Fruit fly (Drosophila melanogaster) whole organism, wandering third instar larva: Measurements from ENCODE around the gene CG32483.
A peak's percentile ranks its signal among the peaks of the same experiment; 100 is the strongest.

Experiments used
- Abd-B ChIP-seq: fragments of >200 bp; optimal IDR thresholded peaks from 2 replicates; lab custom pipeline; 2017; ENCODE audit warnings: missing biosample characterization, missing genetic modification characterization
- CG32264 ChIP-seq: fragments of 200-800 bp; sonication (Bioruptor generic); optimal IDR thresholded peaks from 2 replicates; lab custom pipeline; 2016; ENCODE audit warnings: missing biosample characterization, missing genetic modification characterization
- CG9705 ChIP-seq: fragments of 200-800 bp; sonication (Bioruptor generic); optimal IDR thresholded peaks from 2 replicates; lab custom pipeline; 2018; ENCODE audit warnings: missing biosample characterization, mild to moderate bottlenecking, missing genetic modification characterization
- Dfd ChIP-seq: fragments of >200 bp; optimal IDR thresholded peaks from 2 replicates; lab custom pipeline; 2017; ENCODE audit warnings: missing biosample characterization, missing genetic modification characterization
- HLH106 ChIP-seq: fragments of 200-800 bp; optimal IDR thresholded peaks from 3 replicates; lab custom pipeline; 2019; ENCODE audit warnings: missing biosample characterization, mild to moderate bottlenecking, missing genetic modification characterization, moderate library complexity
- Hnf4 ChIP-seq: fragments of 200-800 bp; sonication (Bioruptor generic); optimal IDR thresholded peaks from 2 replicates; lab custom pipeline; 2016; ENCODE audit warnings: missing biosample characterization, mild to moderate bottlenecking, missing genetic modification characterization
- Hr78 ChIP-seq: fragments of >200 bp; optimal IDR thresholded peaks from 2 replicates; lab custom pipeline; 2017; ENCODE audit warnings: missing biosample characterization, missing genetic modification characterization
- Hr83 ChIP-seq: fragments of 200-300 bp; sonication (Bioruptor generic); optimal IDR thresholded peaks from 2 replicates; lab custom pipeline; 2016; ENCODE audit warnings: missing biosample characterization, mild to moderate bottlenecking, missing genetic modification characterization, moderate library complexity; ENCODE audit not compliant: poor library complexity, severe bottlenecking
- Jra ChIP-seq: sonication (Bioruptor generic); optimal IDR thresholded peaks from 2 replicates; lab custom pipeline; 2016; ENCODE audit warnings: missing biosample characterization, missing genetic modification characterization
- Mio ChIP-seq: sonication (Bioruptor generic); optimal IDR thresholded peaks from 2 replicates; lab custom pipeline; 2016; ENCODE audit warnings: missing biosample characterization, missing genetic modification characterization
- Myc ChIP-seq: fragments of >200 bp; optimal IDR thresholded peaks from 2 replicates; lab custom pipeline; 2017
- N ChIP-seq: fragments of >200 bp; optimal IDR thresholded peaks from 2 replicates; lab custom pipeline; 2018; ENCODE audit warnings: missing biosample characterization, missing external identifiers, missing genetic modification characterization
- OdsH ChIP-seq: fragments of 200-800 bp; sonication (Bioruptor generic); optimal IDR thresholded peaks from 2 replicates; lab custom pipeline; 2016; ENCODE audit warnings: missing biosample characterization, mild to moderate bottlenecking, missing genetic modification characterization
- Rel ChIP-seq, 2 experiments: fragments of 200-800 bp; sonication (Bioruptor generic) in 1 of 2; optimal IDR thresholded peaks; 2 replicates in 1 of 2; 3 replicates in 1 of 2; lab custom pipeline; 2016 to 2019; ENCODE audit warnings: mild to moderate bottlenecking in 2 of 2, missing biosample characterization in 2 of 2, missing genetic modification characterization in 2 of 2, moderate library complexity in 1 of 2
- Vsx2 ChIP-seq: fragments of 200-300, 225-300 bp; sonication (Bioruptor generic); optimal IDR thresholded peaks from 2 replicates; lab custom pipeline; 2018; ENCODE audit warnings: missing biosample characterization, missing genetic modification characterization; ENCODE audit not compliant: partially characterized antibody
- br ChIP-seq: fragments of 200-800 bp; sonication (Bioruptor generic); optimal IDR thresholded peaks from 2 replicates; lab custom pipeline; 2016; ENCODE audit warnings: missing biosample characterization, missing genetic modification characterization
- dl ChIP-seq, 2 experiments: fragments of 175-275, 200-275 bp in 1 of 2; fragments of 200-275 bp in 1 of 2; sonication (Bioruptor generic); optimal IDR thresholded peaks; lab custom pipeline; 2018; ENCODE audit warnings: mild to moderate bottlenecking in 2 of 2, missing biosample characterization in 2 of 2, missing genetic modification characterization in 2 of 2, moderate library complexity in 2 of 2; ENCODE audit not compliant: partially characterized antibody in 2 of 2, insufficient read depth in 1 of 2
- dmrt93B ChIP-seq: fragments of 200-800 bp; sonication (Bioruptor generic); optimal IDR thresholded peaks from 2 replicates; lab custom pipeline; 2018; ENCODE audit warnings: missing biosample characterization, mild to moderate bottlenecking, missing genetic modification characterization
- dsf ChIP-seq: sonication (Bioruptor generic); optimal IDR thresholded peaks from 2 replicates; lab custom pipeline; 2016; ENCODE audit warnings: missing biosample characterization, missing genetic modification characterization, borderline replicate concordance
- ey ChIP-seq: fragments of 200-800 bp; sonication (Bioruptor generic); optimal IDR thresholded peaks from 2 replicates; lab custom pipeline; 2016; ENCODE audit warnings: missing biosample characterization, missing genetic modification characterization
- foxo ChIP-seq, 2 experiments: fragments of 200-800 bp; sonication (Bioruptor generic); optimal IDR thresholded peaks; 2 replicates in 1 of 2; 3 replicates in 1 of 2; lab custom pipeline; 2016 to 2017; ENCODE audit warnings: missing biosample characterization in 2 of 2, missing genetic modification characterization in 2 of 2
- h ChIP-seq: fragments of 200-800 bp; sonication (Bioruptor generic); optimal IDR thresholded peaks from 3 replicates; lab custom pipeline; 2016; ENCODE audit warnings: missing biosample characterization, mild to moderate bottlenecking, missing genetic modification characterization
- jim ChIP-seq: fragments of 175-275, 200-325 bp; sonication (Bioruptor generic); optimal IDR thresholded peaks from 2 replicates; lab custom pipeline; 2016; ENCODE audit warnings: missing biosample characterization, mild to moderate bottlenecking, missing genetic modification characterization
- lola ChIP-seq: fragments of >200 bp; optimal IDR thresholded peaks from 2 replicates; lab custom pipeline; 2017; ENCODE audit warnings: missing biosample characterization, missing genetic modification characterization
- pan ChIP-seq: fragments of >200 bp; optimal IDR thresholded peaks from 2 replicates; lab custom pipeline; 2017
- psq ChIP-seq: fragments of 200-800 bp; sonication (Bioruptor generic); optimal IDR thresholded peaks from 3 replicates; lab custom pipeline; 2017; ENCODE audit warnings: missing biosample characterization, mild to moderate bottlenecking, missing genetic modification characterization, moderate library complexity
- rgr ChIP-seq: fragments of 200-800 bp; sonication (Bioruptor generic); optimal IDR thresholded peaks from 3 replicates; lab custom pipeline; 2016; ENCODE audit warnings: missing biosample characterization, mild to moderate bottlenecking, missing genetic modification characterization
- sage ChIP-seq: fragments of 200-800 bp; sonication (Bioruptor generic); optimal IDR thresholded peaks from 2 replicates; lab custom pipeline; 2016; ENCODE audit warnings: missing biosample characterization, mild to moderate bottlenecking, missing genetic modification characterization
- sv ChIP-seq: fragments of 200-800 bp; sonication (Bioruptor generic); optimal IDR thresholded peaks from 3 replicates; lab custom pipeline; 2016; ENCODE audit warnings: missing biosample characterization, missing genetic modification characterization
- tai ChIP-seq: sonication (Bioruptor generic); optimal IDR thresholded peaks from 2 replicates; lab custom pipeline; 2016; ENCODE audit warnings: missing biosample characterization, missing genetic modification characterization
- usp ChIP-seq: fragments of >200 bp; optimal IDR thresholded peaks from 2 replicates; lab custom pipeline; 2017; ENCODE audit warnings: missing biosample characterization, missing genetic modification characterization
- woc ChIP-seq: sonication (Bioruptor generic); optimal IDR thresholded peaks from 2 replicates; lab custom pipeline; 2016; ENCODE audit warnings: missing biosample characterization, mild to moderate bottlenecking, missing genetic modification characterization

CG32483 gene

DNA sequence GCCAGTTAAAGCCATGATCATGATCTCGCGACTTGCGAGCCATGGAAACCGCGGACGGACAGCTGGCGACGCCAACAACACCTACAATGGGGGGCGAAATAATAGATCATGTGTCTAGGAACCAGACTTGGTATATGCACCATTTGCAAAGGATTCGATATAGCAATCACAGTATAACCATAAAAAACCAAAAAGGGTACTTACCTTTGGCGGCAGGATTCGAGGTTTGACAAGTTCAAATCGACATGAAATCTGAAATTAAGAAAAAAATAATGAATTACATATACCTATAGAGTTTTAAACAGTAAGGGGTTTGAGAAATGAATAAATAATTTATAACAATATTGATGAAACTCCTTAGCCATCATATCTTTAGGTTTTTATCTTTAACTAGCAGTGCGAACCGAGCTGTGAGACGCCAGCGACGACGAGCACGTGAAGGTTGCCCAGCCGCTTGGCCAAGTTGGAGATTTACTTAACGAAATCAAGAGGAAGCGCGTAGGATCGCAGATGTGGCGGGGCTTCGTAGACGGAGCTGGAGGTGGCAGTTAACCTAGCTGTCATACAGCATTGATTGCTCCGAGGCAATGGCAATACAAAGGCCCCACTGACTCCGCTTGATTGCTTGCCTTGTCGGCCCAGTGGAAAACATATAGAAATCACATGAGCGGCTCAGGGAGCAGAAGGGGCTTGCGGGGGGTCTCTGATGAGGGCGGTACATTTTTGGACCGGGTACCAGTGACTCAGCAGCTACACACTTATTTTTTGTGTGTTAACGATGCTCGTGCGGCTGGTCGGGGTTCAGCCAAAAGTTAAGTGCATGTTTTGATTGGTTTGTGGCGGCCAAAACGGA, 44.2 kb upstream of the CG32483 start:
- TF ChIP-seq Jra (GFP tag; lab: Kevin White, UChicago) (no peak), sv (GFP tag; lab: Kevin White, UChicago) (peak; percentile 14)

DNA sequence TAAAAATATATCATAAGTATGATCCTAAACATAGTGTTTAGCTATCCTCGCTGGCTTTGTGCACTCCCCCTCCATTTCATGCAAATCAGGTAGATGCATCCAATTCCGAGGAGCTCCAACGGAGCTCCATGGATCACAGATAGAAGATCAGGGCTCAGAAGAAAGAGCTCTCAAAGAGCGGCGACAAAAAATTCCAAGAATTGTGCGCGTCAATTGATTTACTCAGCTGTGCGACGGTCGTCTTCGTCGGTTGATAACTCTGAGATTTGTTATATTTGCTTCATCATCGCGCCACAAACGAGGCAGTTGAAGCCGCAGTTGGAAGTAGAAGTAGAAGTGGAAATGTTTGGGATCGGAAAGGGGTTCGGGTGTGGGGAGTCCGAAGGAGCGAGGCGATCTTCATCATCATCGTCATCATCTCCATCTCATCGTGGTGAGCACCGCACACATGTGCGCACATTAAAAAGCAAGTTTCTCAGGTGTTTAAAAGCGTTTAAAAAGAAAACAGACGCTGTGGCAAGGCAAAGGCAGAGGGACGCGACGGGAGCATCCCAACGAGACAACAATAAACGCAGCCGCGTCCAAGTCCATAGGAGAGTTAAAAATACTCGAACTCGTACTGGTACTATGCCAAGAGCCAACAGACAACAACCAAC, 43.4 kb upstream of the CG32483 start:
- no peak for TF ChIP-seq jim (GFP tag; lab: Kevin White, UChicago)
- TF ChIP-seq Rel (GFP tag; optimal IDR thresholded peaks at IDR 0.05; lab: Kevin White, UChicago) = no peak
- no peak for TF ChIP-seq Rel (tag; optimal IDR thresholded peaks at IDR 0.05; lab: Kevin White, UChicago)
- no peak for TF ChIP-seq Vsx2 (GFP tag; lab: Kevin White, UChicago)
- no peak for TF ChIP-seq Hnf4 (GFP tag; lab: Kevin White, UChicago)
- TF ChIP-seq dl (GFP tag; optimal IDR thresholded peaks at IDR 0.05; lab: Kevin White, UChicago; ENCODE audit: insufficient read depth in 1 of 2, partially characterized antibody in 2 of 2) = no peak
- no peak for TF ChIP-seq Hr78 (GFP tag; lab: Kevin White, UChicago)
- TF ChIP-seq sage (GFP tag; lab: Kevin White, UChicago) = no peak
- no peak for TF ChIP-seq br
- no peak for TF ChIP-seq pan (lab: Kevin White, UChicago)
- no peak for TF ChIP-seq usp (GFP tag; lab: Kevin White, UChicago)
- no peak for TF ChIP-seq Dfd (GFP tag; lab: Kevin White, UChicago)
- TF ChIP-seq Myc (lab: Kevin White, UChicago) = no peak
- no peak for TF ChIP-seq Abd-B (GFP tag; lab: Kevin White, UChicago)
- no peak for TF ChIP-seq Hr83 (GFP tag; lab: Kevin White, UChicago)
- TF ChIP-seq rgr (GFP tag; lab: Kevin White, UChicago) = no peak
- no peak for TF ChIP-seq tai (GFP tag; lab: Kevin White, UChicago)
- TF ChIP-seq N (GFP tag; lab: Kevin White, UChicago) = no peak
- no peak for TF ChIP-seq psq (GFP tag; lab: Kevin White, UChicago)
- no peak for TF ChIP-seq dsf (GFP tag; lab: Kevin White, UChicago)
- TF ChIP-seq lola (GFP tag; lab: Kevin White, UChicago) = no peak

DNA sequence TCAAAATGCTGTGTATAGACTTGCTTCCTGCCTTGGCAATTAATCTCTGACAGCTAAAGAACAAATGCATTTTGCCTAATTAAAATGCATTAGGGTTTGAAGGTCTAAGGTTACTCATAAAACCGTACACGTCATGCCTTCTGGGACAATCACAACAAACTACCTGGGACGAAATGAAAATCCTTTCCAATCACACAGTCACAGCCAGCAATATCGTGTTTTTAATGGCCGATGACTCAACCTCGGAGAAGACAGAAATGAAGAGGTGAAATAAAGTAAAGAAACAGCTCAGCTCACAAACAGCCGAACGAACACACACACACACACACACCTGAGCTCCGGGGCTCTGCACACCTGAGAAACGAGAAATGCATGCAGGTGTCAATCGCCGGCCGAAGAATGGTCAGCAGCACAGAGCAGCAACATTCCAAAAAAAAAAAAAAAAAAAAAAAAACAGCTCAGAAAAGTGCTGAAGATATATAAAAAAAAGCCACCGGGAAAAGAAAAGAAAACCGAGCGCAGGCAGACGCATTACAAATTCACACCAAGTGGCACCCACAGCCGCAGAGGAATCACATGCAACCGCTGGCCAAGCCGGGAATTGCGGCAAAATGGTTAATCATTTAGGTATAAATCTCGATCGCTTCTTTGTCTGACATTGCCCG, 42.5 kb upstream of the CG32483 start:
- no peak for TF ChIP-seq ey (GFP tag; lab: Kevin White, UChicago)
- no peak for TF ChIP-seq OdsH (GFP tag; lab: Kevin White, UChicago)
- no peak for TF ChIP-seq foxo (GFP tag; optimal IDR thresholded peaks at IDR 0.05; lab: Kevin White, UChicago)
- no peak for TF ChIP-seq dmrt93B (GFP tag; lab: Kevin White, UChicago)
- no peak for TF ChIP-seq rgr (GFP tag; lab: Kevin White, UChicago)
- TF ChIP-seq CG32264 (GFP tag; lab: Kevin White, UChicago) = no peak
- no peak for TF ChIP-seq Vsx2 (GFP tag; lab: Kevin White, UChicago)
- no peak for TF ChIP-seq h (GFP tag; lab: Kevin White, UChicago)
- TF ChIP-seq jim (GFP tag; lab: Kevin White, UChicago) = no peak
- no peak for TF ChIP-seq Hr83 (GFP tag; lab: Kevin White, UChicago)
- no peak for TF ChIP-seq CG9705 (GFP tag; lab: Kevin White, UChicago)
- TF ChIP-seq Mio (GFP tag; lab: Kevin White, UChicago) = no peak
- TF ChIP-seq sv (GFP tag; lab: Kevin White, UChicago) = no peak
- no peak for TF ChIP-seq Hnf4 (GFP tag; lab: Kevin White, UChicago)
- TF ChIP-seq woc (GFP tag; lab: Kevin White, UChicago) = no peak
- TF ChIP-seq lola (GFP tag; lab: Kevin White, UChicago) = no peak
- TF ChIP-seq dsf (GFP tag; lab: Kevin White, UChicago) = no peak
- no peak for TF ChIP-seq HLH106 (tag; lab: Kevin White, UChicago)
